Worm (Caenorhabditis elegans) whole organism, midembryonic: ENCODE results near the gene W06A7.2.

Experiments
- T22C8.4 ChIP-seq: fragments of 200-800 bp; sonication (Bioruptor generic); IDR thresholded peaks from 2 replicates; pipeline ENCODE4 v1.3.6; 2022; ENCODE audit warnings: missing genetic modification characterization, missing compliant biosample characterization
- flt-1 ChIP-seq: fragments of 200-800 bp; sonication (Bioruptor generic); IDR thresholded peaks from 2 replicates; pipeline ENCODE4 v1.3.6; 2022; ENCODE audit warnings: missing genetic modification characterization, missing compliant biosample characterization
- klf-2 ChIP-seq: fragments of 200-800 bp; sonication (Bioruptor generic); conservative IDR thresholded peaks from 2 replicates; pipeline ENCODE4 v1.3.6; 2022; ENCODE audit warnings: missing genetic modification reagents, missing genetic modification characterization, missing compliant biosample characterization
- med-1 ChIP-seq: sonication (generic microtip); optimal IDR thresholded peaks from 2 replicates; lab custom pipeline; 2017; ENCODE audit warnings: missing genetic modification characterization, mild to moderate bottlenecking, missing compliant biosample characterization, antibody characterized with exemption, missing genetic modification reagents; ENCODE audit not compliant: insufficient read depth
- ref-1 ChIP-seq: fragments of 200-800 bp; sonication (Bioruptor generic); conservative IDR thresholded peaks from 2 replicates; pipeline ENCODE4 v1.3.6; 2022; ENCODE audit warnings: missing genetic modification reagents, missing genetic modification characterization, missing compliant biosample characterization
- ztf-23 ChIP-seq: fragments of 200-800 bp; sonication (Bioruptor generic); IDR thresholded peaks from 2 replicates; pipeline ENCODE4 v1.3.6; 2022; ENCODE audit warnings: missing genetic modification reagents, missing genetic modification characterization, missing compliant biosample characterization
- ztf-29 ChIP-seq: fragments of 200-800 bp; sonication (Bioruptor generic); IDR thresholded peaks from 2 replicates; pipeline ENCODE4 v1.3.6; 2022; ENCODE audit warnings: missing genetic modification reagents, missing genetic modification characterization, missing compliant biosample characterization

ce11 chrV:14851972-14852371 is 30.3 kb downstream of the W06A7.2 start:
- TF ChIP-seq flt-1 (GFP tag; lab: Robert Waterston, UW), result no peak
- no peak for TF ChIP-seq T22C8.4 (GFP tag; lab: Robert Waterston, UW)
- TF ChIP-seq ztf-29 (GFP tag; lab: Robert Waterston, UW), result no peak
- no peak for TF ChIP-seq ztf-23
- no peak for TF ChIP-seq klf-2
- no peak for TF ChIP-seq ref-1 (GFP tag; lab: Robert Waterston, UW)
- no peak for TF ChIP-seq med-1 (GFP tag; lab: Kevin White, UChicago)
